Worm (Caenorhabditis elegans) whole organism, late embryonic: ENCODE results near the gene ZK1098.11.

ENCODE experiments used
- C08G9.2 ChIP-seq: sonication (generic microtip); optimal IDR thresholded peaks from 2 replicates; lab custom pipeline; 2016; ENCODE audit warnings: mild to moderate bottlenecking, missing genetic modification characterization, moderate library complexity, missing compliant biosample characterization
- C38D4.7 ChIP-seq: fragments of 200-800 bp; sonication (Bioruptor generic); optimal IDR thresholded peaks from 2 replicates; lab custom pipeline; 2018; ENCODE audit warnings: mild to moderate bottlenecking, missing genetic modification characterization, moderate library complexity, missing compliant biosample characterization
- K09A11.1 ChIP-seq: sonication (generic microtip); optimal IDR thresholded peaks from 2 replicates; lab custom pipeline; 2017; ENCODE audit warnings: antibody characterized with exemption, mild to moderate bottlenecking, missing genetic modification characterization, missing compliant biosample characterization; ENCODE audit not compliant: insufficient read depth
- T23F11.4 ChIP-seq: fragments of 200-800 bp; sonication (Bioruptor generic); optimal IDR thresholded peaks from 2 replicates; lab custom pipeline; 2018; ENCODE audit warnings: mild to moderate bottlenecking, missing genetic modification characterization, missing compliant biosample characterization
- ahr-1 ChIP-seq: sonication (generic microtip); optimal IDR thresholded peaks from 2 replicates; lab custom pipeline; 2016; ENCODE audit warnings: missing genetic modification characterization, missing compliant biosample characterization
- ama-1 ChIP-seq: fragments of 150-350 bp; optimal IDR thresholded peaks from 2 replicates; lab custom pipeline; 2014
- ceh-14 ChIP-seq: sonication (generic microtip); optimal IDR thresholded peaks from 2 replicates; lab custom pipeline; 2016; ENCODE audit warnings: missing genotype, missing genetic modification characterization, missing compliant biosample characterization
- ceh-18 ChIP-seq: sonication (generic microtip); optimal IDR thresholded peaks from 2 replicates; lab custom pipeline; 2016; ENCODE audit warnings: missing genetic modification characterization, missing compliant biosample characterization
- ceh-24 ChIP-seq: sonication (generic microtip); optimal IDR thresholded peaks from 2 replicates; lab custom pipeline; 2016; ENCODE audit warnings: mild to moderate bottlenecking, missing genetic modification characterization, missing compliant biosample characterization
- ceh-30 ChIP-seq: fragments of 150-350 bp; optimal IDR thresholded peaks from 2 replicates; lab custom pipeline; 2014; ENCODE audit warnings: missing biosample characterization, missing genetic modification characterization
- ceh-31 ChIP-seq: sonication (generic microtip); optimal IDR thresholded peaks from 2 replicates; lab custom pipeline; 2016; ENCODE audit warnings: missing genetic modification characterization, missing compliant biosample characterization
- ceh-34 ChIP-seq: sonication (generic microtip); optimal IDR thresholded peaks from 2 replicates; lab custom pipeline; 2016; ENCODE audit warnings: mild to moderate bottlenecking, missing genetic modification characterization, missing compliant biosample characterization
- che-1 ChIP-seq: sonication (generic microtip); optimal IDR thresholded peaks from 2 replicates; lab custom pipeline; 2016; ENCODE audit warnings: mild to moderate bottlenecking, missing genetic modification characterization, missing compliant biosample characterization
- dmd-4 ChIP-seq: sonication (generic microtip); optimal IDR thresholded peaks from 2 replicates; lab custom pipeline; 2016; ENCODE audit warnings: borderline replicate concordance, missing genetic modification characterization, missing compliant biosample characterization
- dve-1 ChIP-seq: sonication (generic microtip); optimal IDR thresholded peaks from 2 replicates; lab custom pipeline; 2017; ENCODE audit warnings: antibody characterized with exemption, mild to moderate bottlenecking, missing genetic modification characterization, missing compliant biosample characterization
- elt-2 ChIP-seq: sonication (generic microtip); optimal IDR thresholded peaks from 2 replicates; lab custom pipeline; 2016; ENCODE audit warnings: missing genetic modification reagents, missing genetic modification characterization, missing compliant biosample characterization
- ets-4 ChIP-seq: sonication (generic microtip); optimal IDR thresholded peaks from 2 replicates; lab custom pipeline; 2016; ENCODE audit warnings: missing genetic modification characterization, missing compliant biosample characterization
- eyg-1 ChIP-seq: sonication (generic microtip); optimal IDR thresholded peaks from 2 replicates; lab custom pipeline; 2016; ENCODE audit warnings: missing genotype, missing genetic modification characterization, missing compliant biosample characterization
- fax-1 ChIP-seq: sonication (generic microtip); optimal IDR thresholded peaks from 2 replicates; lab custom pipeline; 2016; ENCODE audit warnings: missing genotype, missing genetic modification characterization, missing compliant biosample characterization
- fkh-10 ChIP-seq: fragments of 150-350 bp; optimal IDR thresholded peaks from 2 replicates; lab custom pipeline; 2014; ENCODE audit warnings: missing biosample characterization, missing genetic modification reagents, missing genetic modification characterization
- gmeb-2 ChIP-seq: sonication (generic microtip); optimal IDR thresholded peaks from 2 replicates; lab custom pipeline; 2016; ENCODE audit warnings: missing genetic modification characterization, inconsistent platforms, missing compliant biosample characterization
- hlh-30 ChIP-seq: sonication (generic microtip); optimal IDR thresholded peaks from 2 replicates; lab custom pipeline; 2017; ENCODE audit warnings: antibody characterized with exemption, missing genetic modification characterization, missing compliant biosample characterization; ENCODE audit not compliant: insufficient read depth
- lim-6 ChIP-seq: sonication (generic microtip); optimal IDR thresholded peaks from 2 replicates; lab custom pipeline; 2016; ENCODE audit warnings: missing genetic modification characterization, missing compliant biosample characterization
- madf-2 ChIP-seq: sonication (generic microtip); optimal IDR thresholded peaks from 2 replicates; lab custom pipeline; 2017; ENCODE audit warnings: missing genetic modification characterization, missing compliant biosample characterization
- mec-3 ChIP-seq: sonication (generic microtip); optimal IDR thresholded peaks from 2 replicates; lab custom pipeline; 2016; ENCODE audit warnings: borderline replicate concordance, missing genetic modification characterization, missing compliant biosample characterization
- nfya-1 ChIP-seq: sonication (generic microtip); optimal IDR thresholded peaks from 2 replicates; lab custom pipeline; 2017; ENCODE audit warnings: missing genetic modification characterization, mild to moderate bottlenecking, missing compliant biosample characterization, antibody characterized with exemption, moderate library complexity
- nhr-11 ChIP-seq: fragments of 150-350 bp; optimal IDR thresholded peaks from 2 replicates; lab custom pipeline; 2014; ENCODE audit warnings: missing biosample characterization, missing genetic modification characterization
- nhr-232 ChIP-seq: sonication (generic microtip); optimal IDR thresholded peaks from 2 replicates; lab custom pipeline; 2016; ENCODE audit warnings: missing genetic modification characterization, missing compliant biosample characterization
- npax-4 ChIP-seq: sonication (generic microtip); optimal IDR thresholded peaks from 2 replicates; lab custom pipeline; 2016; ENCODE audit warnings: missing genetic modification characterization, missing compliant biosample characterization
- odd-2 ChIP-seq: sonication (generic microtip); optimal IDR thresholded peaks from 2 replicates; lab custom pipeline; 2017; ENCODE audit warnings: antibody characterized with exemption, mild to moderate bottlenecking, missing genetic modification characterization, missing compliant biosample characterization
- pat-9 ChIP-seq: fragments of 200-800 bp; sonication (Bioruptor generic); optimal IDR thresholded peaks from 2 replicates; lab custom pipeline; 2018; ENCODE audit warnings: mild to moderate bottlenecking, missing genetic modification characterization, moderate library complexity, missing compliant biosample characterization
- pax-1 ChIP-seq: fragments of 150-350 bp; optimal IDR thresholded peaks from 2 replicates; lab custom pipeline; 2014; ENCODE audit warnings: missing biosample characterization, missing genetic modification characterization
- pha-2 ChIP-seq: sonication (generic microtip); optimal IDR thresholded peaks from 2 replicates; lab custom pipeline; 2017; ENCODE audit warnings: mild to moderate bottlenecking, missing genetic modification characterization, missing compliant biosample characterization
- pha-4 ChIP-seq: fragments of 150-350 bp; optimal IDR thresholded peaks from 2 replicates; lab custom pipeline; 2018; ENCODE audit warnings: missing biosample characterization, missing genetic modification reagents, missing genetic modification characterization
- ref-2 ChIP-seq: sonication (generic microtip); optimal IDR thresholded peaks from 2 replicates; lab custom pipeline; 2016; ENCODE audit warnings: missing genetic modification characterization, missing compliant biosample characterization
- rnt-1 ChIP-seq: sonication (generic microtip); optimal IDR thresholded peaks from 2 replicates; lab custom pipeline; 2016; ENCODE audit warnings: missing genetic modification characterization, missing compliant biosample characterization
- sox-2 ChIP-seq: fragments of 200-800 bp; sonication (Bioruptor generic); IDR thresholded peaks from 2 replicates; pipeline ENCODE4 v1.3.6; 2022; ENCODE audit warnings: missing genetic modification reagents, missing genetic modification characterization, missing compliant biosample characterization
- tbx-2 ChIP-seq: sonication (generic microtip); optimal IDR thresholded peaks from 2 replicates; lab custom pipeline; 2016; ENCODE audit warnings: missing genetic modification characterization, missing compliant biosample characterization
- ttx-3 ChIP-seq: sonication (generic microtip); optimal IDR thresholded peaks from 2 replicates; lab custom pipeline; 2016; ENCODE audit warnings: missing genetic modification reagents, missing genetic modification characterization, missing compliant biosample characterization
- unc-3 ChIP-seq, 2 experiments: fragments of 200-800 bp in 1 of 2; sonication (Bioruptor generic) in 1 of 2; sonication (generic microtip) in 1 of 2; conservative IDR thresholded peaks in 1 of 2; optimal IDR thresholded peaks in 1 of 2; 2 replicates each; pipeline versions ENCODE4 v1.3.6 to Lab custom; 2016 to 2022; ENCODE audit warnings: missing compliant biosample characterization in 2 of 2, missing genetic modification characterization in 2 of 2, missing genetic modification reagents in 1 of 2
- unc-42 ChIP-seq: sonication (generic microtip); optimal IDR thresholded peaks from 2 replicates; lab custom pipeline; 2016; ENCODE audit warnings: missing genotype, missing genetic modification characterization, missing compliant biosample characterization
- unc-86 ChIP-seq: sonication (generic microtip); optimal IDR thresholded peaks from 2 replicates; lab custom pipeline; 2016; ENCODE audit warnings: missing genetic modification characterization, missing compliant biosample characterization
- ztf-16 ChIP-seq: sonication (generic microtip); optimal IDR thresholded peaks from 2 replicates; lab custom pipeline; 2017; ENCODE audit warnings: missing genetic modification characterization, missing compliant biosample characterization

The ZK1098.11 gene

ce11 chrIII:9513006-9513405, 43.4 kb upstream of the ZK1098.11 start:
- TF ChIP-seq ceh-24 (no peak), mec-3 (tag; lab: Kevin White, UChicago) (no peak), ceh-34 (tag; lab: Kevin White, UChicago) (no peak), sox-2 (no peak), ama-1 (lab: Kevin White, UChicago) (no peak), T23F11.4 (GFP tag; lab: Kevin White, UChicago) (no peak), dve-1 (tag; lab: Kevin White, UChicago) (no peak), ceh-31 (tag; lab: Kevin White, UChicago) (no peak), elt-2 (tag; lab: Kevin White, UChicago) (no peak), pax-1 (no peak), dmd-4 (no peak)

ce11 chrIII:9513569-9513968, 42.8 kb upstream of the ZK1098.11 start, which contains the start of gene F55H2.8:
Gene F55H2.8, plus strand, starts transcription at chrIII:9513869.
- TF ChIP-seq pat-9 (tag; lab: Kevin White, UChicago) (no peak), ceh-34 (tag; lab: Kevin White, UChicago) (no peak), odd-2 (tag; lab: Kevin White, UChicago) (no peak), npax-4 (tag; lab: Kevin White, UChicago) (no peak), C08G9.2 (no peak), ahr-1 (tag; lab: Kevin White, UChicago) (no peak), che-1 (tag; lab: Kevin White, UChicago) (no peak), ref-2 (tag; lab: Kevin White, UChicago) (no peak), hlh-30 (tag; lab: Kevin White, UChicago) (no peak), pha-4 (tag; lab: Kevin White, UChicago) (no peak), ceh-18 (no peak)

ce11 chrIII:9516148-9516547, 40.3 kb upstream of the ZK1098.11 start, which contains the start of gene F55H2.7:
Gene F55H2.7, minus strand, starts transcription at chrIII:9516248.
- TF ChIP-seq fax-1 (tag; lab: Kevin White, UChicago) = no peak
- TF ChIP-seq ceh-31 (tag; lab: Kevin White, UChicago) = no peak
- TF ChIP-seq ceh-18 = no peak
- TF ChIP-seq gmeb-2 (tag; lab: Kevin White, UChicago) = no peak
- no peak for TF ChIP-seq eyg-1
- no peak for TF ChIP-seq ztf-16 (tag; lab: Kevin White, UChicago)
- TF ChIP-seq ceh-14 (tag; lab: Kevin White, UChicago) = no peak
- TF ChIP-seq unc-3 (GFP tag; conservative IDR thresholded peaks at IDR 0.05; lab: Robert Waterston, UW) = no peak
- TF ChIP-seq unc-3 (tag; optimal IDR thresholded peaks at IDR 0.05; lab: Kevin White, UChicago) = no peak
- no peak for TF ChIP-seq ets-4 (tag; lab: Kevin White, UChicago)
- no peak for TF ChIP-seq pha-2
- TF ChIP-seq rnt-1 (tag; lab: Kevin White, UChicago) = no peak
- TF ChIP-seq, all 69 proteins: peak for 0

ce11 chrIII:9521410-9522090, 34.9 kb upstream of the ZK1098.11 start, which contains the start of the genes clu-1 and prp-40:
Gene clu-1, minus strand, starts transcription at chrIII:9521460.
Gene prp-40, plus strand, starts transcription at chrIII:9522075.
- no peak for TF ChIP-seq ceh-24
- TF ChIP-seq ahr-1 (tag; lab: Kevin White, UChicago) = no peak
- no peak for TF ChIP-seq pha-4 (tag; lab: Kevin White, UChicago)
- TF ChIP-seq fax-1 (tag; lab: Kevin White, UChicago) = no peak
- TF ChIP-seq lim-6 (tag; lab: Kevin White, UChicago) = no peak
- no peak for TF ChIP-seq madf-2 (tag; lab: Kevin White, UChicago)
- no peak for TF ChIP-seq unc-86 (tag; lab: Kevin White, UChicago)
- peak; percentile 5 for TF ChIP-seq ceh-34 (tag; lab: Kevin White, UChicago)
- TF ChIP-seq unc-42 (tag; lab: Kevin White, UChicago) = peak; percentile 75
- no peak for TF ChIP-seq C08G9.2
- no peak for TF ChIP-seq nhr-232
- no peak for TF ChIP-seq ceh-14 (tag; lab: Kevin White, UChicago)
- no peak for TF ChIP-seq nhr-11 (tag; lab: Kevin White, UChicago)
- TF ChIP-seq tbx-2 (tag; lab: Kevin White, UChicago) = peak; percentile 61
- TF ChIP-seq C38D4.7 = no peak
- no peak for TF ChIP-seq ttx-3 (tag; lab: Kevin White, UChicago)
- TF ChIP-seq pat-9 (tag; lab: Kevin White, UChicago) = no peak
- no peak for TF ChIP-seq che-1 (tag; lab: Kevin White, UChicago)
- TF ChIP-seq gmeb-2 (tag; lab: Kevin White, UChicago) = no peak
- TF ChIP-seq nfya-1 (tag; lab: Kevin White, UChicago) = peak; percentile 73
- no peak for TF ChIP-seq K09A11.1 (tag; lab: Kevin White, UChicago)
- TF ChIP-seq fkh-10 (GFP tag; lab: Kevin White, UChicago) = no peak
- TF ChIP-seq pax-1 = no peak
- no peak for TF ChIP-seq ztf-16 (tag; lab: Kevin White, UChicago)
- TF ChIP-seq hlh-30 (tag; lab: Kevin White, UChicago) = peak; percentile 17
- TF ChIP-seq elt-2 (tag; lab: Kevin White, UChicago) = peak; percentile 34
- no peak for TF ChIP-seq dmd-4
- TF ChIP-seq ceh-30 = no peak
